Fruit fly (Drosophila melanogaster) whole organism, prepupa: ENCODE results near the gene CG15812.

Source experiments
- Blimp-1 ChIP-seq: fragments of 200-800 bp; sonication (Bioruptor generic); optimal IDR thresholded peaks from 3 replicates; lab custom pipeline; 2017; ENCODE audit warnings: missing biosample characterization, missing genetic modification characterization, mild to moderate bottlenecking, moderate library complexity, missing genetic modification reagents
- CG10631 ChIP-seq: fragments of 200-800 bp; sonication (Bioruptor generic); optimal IDR thresholded peaks from 2 replicates; lab custom pipeline; 2016; ENCODE audit warnings: missing biosample characterization, missing genetic modification characterization
- CG16779 ChIP-seq: fragments of 200-800 bp; sonication (Bioruptor generic); optimal IDR thresholded peaks from 3 replicates; lab custom pipeline; 2017; ENCODE audit warnings: missing biosample characterization, mild to moderate bottlenecking, missing genetic modification characterization
- CG31627 ChIP-seq: fragments of 200-800 bp; sonication (Bioruptor generic); optimal IDR thresholded peaks from 3 replicates; lab custom pipeline; 2016; ENCODE audit warnings: missing biosample characterization, missing genetic modification characterization
- CG3919 ChIP-seq: fragments of 200-800 bp; sonication (Bioruptor generic); optimal IDR thresholded peaks from 3 replicates; lab custom pipeline; 2016; ENCODE audit warnings: missing biosample characterization, missing genetic modification characterization
- CG6854 ChIP-seq: fragments of 200-800 bp; sonication (Bioruptor generic); optimal IDR thresholded peaks from 2 replicates; lab custom pipeline; 2017; ENCODE audit warnings: missing biosample characterization, mild to moderate bottlenecking, missing genetic modification characterization
- Eip93F ChIP-seq: fragments of 200-800 bp; sonication (Bioruptor generic); optimal IDR thresholded peaks from 2 replicates; lab custom pipeline; 2016; ENCODE audit warnings: missing biosample characterization, mild to moderate bottlenecking, missing genetic modification characterization
- Lpt ChIP-seq: fragments of 200-800 bp; sonication (Bioruptor generic); optimal IDR thresholded peaks from 3 replicates; lab custom pipeline; 2016; ENCODE audit warnings: missing biosample characterization, missing genetic modification characterization
- achi ChIP-seq: fragments of 200-800 bp; sonication (Bioruptor generic); optimal IDR thresholded peaks from 3 replicates; lab custom pipeline; 2016; ENCODE audit warnings: missing biosample characterization, missing genetic modification characterization
- dsx ChIP-seq: fragments of 200-800 bp; optimal IDR thresholded peaks from 3 replicates; lab custom pipeline; 2019; ENCODE audit warnings: missing biosample characterization, mild to moderate bottlenecking, missing genetic modification characterization, moderate library complexity; ENCODE audit not compliant: poor library complexity, severe bottlenecking
- eg ChIP-seq: fragments of 200-800 bp; sonication (Bioruptor generic); IDR thresholded peaks from 3 replicates; pipeline ENCODE4 v1.3.6; 2022; ENCODE audit warnings: missing biosample characterization, missing genetic modification characterization
- net ChIP-seq: fragments of 200-800 bp; sonication (Bioruptor generic); optimal IDR thresholded peaks from 3 replicates; lab custom pipeline; 2016; ENCODE audit warnings: missing biosample characterization, missing genetic modification characterization
- ss ChIP-seq, 2 experiments: fragments of 200-800 bp; sonication (Bioruptor generic); optimal IDR thresholded peaks; 2 replicates in 1 of 2; 3 replicates in 1 of 2; lab custom pipeline; 2017 to 2018; ENCODE audit warnings: mild to moderate bottlenecking in 2 of 2, missing biosample characterization in 2 of 2, missing genetic modification characterization in 2 of 2, moderate library complexity in 1 of 2
- svp ChIP-seq: fragments of 200-800 bp; sonication (Bioruptor generic); peaks from one replicate; lab custom pipeline; 2016; ENCODE audit warnings: missing biosample characterization, missing genetic modification characterization

dm6 chr3L:3208895-3209294 is 49.1 kb downstream of the CG15812 start, which contains the start of the genes CG32269 and CG32270:
- TF ChIP-seq Lpt = no peak
- no peak for TF ChIP-seq Blimp-1 (GFP tag; lab: Kevin White, UChicago)
- TF ChIP-seq Eip93F (GFP tag; lab: Kevin White, UChicago) = no peak
- no peak for TF ChIP-seq CG31627 (GFP tag; lab: Kevin White, UChicago)
- no peak for TF ChIP-seq achi
- TF ChIP-seq CG3919 (GFP tag; lab: Kevin White, UChicago) = no peak
- no peak for TF ChIP-seq CG10631 (GFP tag; lab: Kevin White, UChicago)
- no peak for TF ChIP-seq net (GFP tag; lab: Kevin White, UChicago)
- no peak for TF ChIP-seq ss (GFP tag; optimal IDR thresholded peaks at IDR 0.05; lab: Kevin White, UChicago)
- TF ChIP-seq CG6854 (GFP tag; lab: Kevin White, UChicago) = no peak
- TF ChIP-seq svp (GFP tag; lab: Kevin White, UChicago) = no peak
- no peak for TF ChIP-seq dsx (GFP tag; lab: Kevin White, UChicago)
- no peak for TF ChIP-seq eg (GFP tag; lab: Robert Waterston, UW)
- TF ChIP-seq CG16779 (tag; lab: Kevin White, UChicago) = no peak
